Worm (Caenorhabditis elegans) whole organism, young adult: ENCODE results near the gene C05B5.12.

Experiments
- B0261.1 ChIP-seq: sonication (generic microtip); optimal IDR thresholded peaks from 2 replicates; lab custom pipeline; 2016; ENCODE audit warnings: mild to moderate bottlenecking, missing genetic modification characterization, moderate library complexity, missing compliant biosample characterization
- F10E7.11 ChIP-seq: sonication (generic microtip); optimal IDR thresholded peaks from 2 replicates; lab custom pipeline; 2017; ENCODE audit warnings: mild to moderate bottlenecking, missing genetic modification characterization, moderate library complexity, missing compliant biosample characterization
- F37B4.10 ChIP-seq: fragments of 200-800 bp; sonication (Bioruptor generic); IDR thresholded peaks from 2 replicates; pipeline ENCODE4 v1.3.6; 2022; ENCODE audit warnings: missing genetic modification characterization, missing compliant biosample characterization
- F39B2.1 ChIP-seq: fragments of 200-800 bp; sonication (Bioruptor generic); IDR thresholded peaks from 2 replicates; pipeline ENCODE4 v1.3.6; 2022; ENCODE audit warnings: missing genetic modification reagents, missing genetic modification characterization, missing compliant biosample characterization
- Y53G8AR.9 ChIP-seq: fragments of 200-800 bp; sonication (Bioruptor generic); conservative IDR thresholded peaks from 2 replicates; pipeline ENCODE4 v1.3.6; 2022; ENCODE audit warnings: missing genetic modification reagents, missing genetic modification characterization, missing compliant biosample characterization
- ZK185.1 ChIP-seq: sonication (generic microtip); optimal IDR thresholded peaks from 2 replicates; lab custom pipeline; 2016; ENCODE audit warnings: mild to moderate bottlenecking, missing genetic modification characterization, missing compliant biosample characterization; ENCODE audit not compliant: poor library complexity, severe bottlenecking
- athp-1 ChIP-seq: sonication (generic microtip); optimal IDR thresholded peaks from 2 replicates; lab custom pipeline; 2017; ENCODE audit warnings: mild to moderate bottlenecking, missing genetic modification characterization, missing compliant biosample characterization
- bed-2 ChIP-seq: fragments of 200-800 bp; sonication (Bioruptor generic); IDR thresholded peaks from 2 replicates; pipeline ENCODE4 v1.3.6; 2022; ENCODE audit warnings: missing genetic modification reagents, missing genetic modification characterization, missing compliant biosample characterization
- ceh-58 ChIP-seq: fragments of 200-800 bp; sonication (Bioruptor generic); IDR thresholded peaks from 2 replicates; pipeline ENCODE4 v1.3.6; 2022; ENCODE audit warnings: missing genetic modification characterization, missing compliant biosample characterization
- dpff-1 ChIP-seq: sonication (generic microtip); optimal IDR thresholded peaks from 2 replicates; lab custom pipeline; 2017; ENCODE audit warnings: mild to moderate bottlenecking, missing genetic modification characterization, missing compliant biosample characterization
- dpl-1 ChIP-seq: fragments of 150-350 bp; optimal IDR thresholded peaks from 2 replicates; lab custom pipeline; 2014; ENCODE audit warnings: missing biosample characterization, missing genetic modification reagents, missing genetic modification characterization
- egl-18 ChIP-seq: fragments of 200-800 bp; sonication (Bioruptor generic); IDR thresholded peaks from 2 replicates; pipeline ENCODE4 v1.3.6; 2022; ENCODE audit warnings: missing genetic modification reagents, missing genetic modification characterization, missing compliant biosample characterization
- ets-4 ChIP-seq: fragments of 200-800 bp; sonication (Bioruptor generic); optimal IDR thresholded peaks from 2 replicates; lab custom pipeline; 2018; ENCODE audit warnings: mild to moderate bottlenecking, missing genetic modification characterization, missing compliant biosample characterization
- gei-17 ChIP-seq: fragments of 200-800 bp; sonication (Bioruptor generic); optimal IDR thresholded peaks from 2 replicates; lab custom pipeline; 2018; ENCODE audit warnings: mild to moderate bottlenecking, missing genetic modification characterization, missing compliant biosample characterization
- hrde-1 ChIP-seq: sonication (generic microtip); optimal IDR thresholded peaks from 2 replicates; lab custom pipeline; 2016; ENCODE audit warnings: missing genetic modification characterization, mild to moderate bottlenecking, missing compliant biosample characterization, moderate library complexity, missing genotype, missing genetic modification reagents, borderline replicate concordance
- lin-54 ChIP-seq: fragments of 200-800 bp; sonication (Bioruptor generic); optimal IDR thresholded peaks from 2 replicates; lab custom pipeline; 2018; ENCODE audit warnings: mild to moderate bottlenecking, missing genetic modification characterization, missing compliant biosample characterization
- lsl-1 ChIP-seq: fragments of 200-800 bp; sonication (Bioruptor generic); optimal IDR thresholded peaks from 2 replicates; lab custom pipeline; 2018; ENCODE audit warnings: mild to moderate bottlenecking, missing genetic modification characterization, moderate library complexity, missing compliant biosample characterization
- madf-6 ChIP-seq: fragments of 200-800 bp; sonication (Bioruptor generic); IDR thresholded peaks from 2 replicates; pipeline ENCODE4 v1.3.6; 2022; ENCODE audit warnings: missing genetic modification reagents, missing genetic modification characterization, missing compliant biosample characterization
- mel-28 ChIP-seq: sonication (generic microtip); optimal IDR thresholded peaks from 2 replicates; lab custom pipeline; 2016; ENCODE audit warnings: borderline replicate concordance, mild to moderate bottlenecking, missing genetic modification characterization, missing compliant biosample characterization
- pbrm-1 ChIP-seq: fragments of 200-800 bp; sonication (Bioruptor generic); IDR thresholded peaks from 2 replicates; pipeline ENCODE4 v1.3.6; 2022; ENCODE audit warnings: missing genetic modification reagents, missing genetic modification characterization, missing compliant biosample characterization
- rcor-1 ChIP-seq: fragments of 200-800 bp; sonication (Bioruptor generic); IDR thresholded peaks from 2 replicates; pipeline ENCODE4 v1.3.6; 2022; ENCODE audit warnings: missing genetic modification reagents, missing genetic modification characterization, missing compliant biosample characterization
- rec-8 ChIP-seq, 2 experiments: sonication (generic microtip); optimal IDR thresholded peaks; 2 replicates each; lab custom pipeline; 2016; ENCODE audit warnings: mild to moderate bottlenecking in 2 of 2, missing genetic modification characterization in 2 of 2, missing genetic modification reagents in 2 of 2, missing genotype in 2 of 2, missing biosample characterization in 1 of 2, missing compliant biosample characterization in 1 of 2, moderate library complexity in 1 of 2
- repo-1 ChIP-seq: sonication (generic microtip); optimal IDR thresholded peaks from 2 replicates; lab custom pipeline; 2017; ENCODE audit warnings: mild to moderate bottlenecking, missing genetic modification characterization, missing compliant biosample characterization
- snpc-1.1 ChIP-seq: sonication (generic microtip); optimal IDR thresholded peaks from 2 replicates; lab custom pipeline; 2017; ENCODE audit warnings: missing genetic modification characterization, mild to moderate bottlenecking, missing compliant biosample characterization, antibody characterized with exemption, moderate library complexity, missing genotype, missing genetic modification reagents; ENCODE audit not compliant: insufficient read depth
- snpc-3.4 ChIP-seq: sonication (generic microtip); optimal IDR thresholded peaks from 2 replicates; lab custom pipeline; 2017; ENCODE audit warnings: missing genetic modification characterization, mild to moderate bottlenecking, missing compliant biosample characterization, antibody characterized with exemption, moderate library complexity, missing genotype, missing genetic modification reagents
- unc-130 ChIP-seq: sonication (generic microtip); optimal IDR thresholded peaks from 2 replicates; lab custom pipeline; 2016; ENCODE audit warnings: missing genetic modification reagents, missing genetic modification characterization, missing compliant biosample characterization
- unc-62 ChIP-seq: fragments of 150-350 bp; optimal IDR thresholded peaks from 2 replicates; lab custom pipeline; 2014; ENCODE audit warnings: missing biosample characterization, missing genetic modification reagents, missing genetic modification characterization
- ztf-6 ChIP-seq: fragments of 200-800 bp; sonication (Bioruptor generic); IDR thresholded peaks from 2 replicates; pipeline ENCODE4 v1.3.6; 2022; ENCODE audit warnings: missing genetic modification reagents, missing genetic modification characterization, missing compliant biosample characterization

Gene C05B5.12

ce11 chrIII:9964416-9964815 lies 22.8 kb upstream of the C05B5.12 start (continued):
- TF ChIP-seq Y53G8AR.9 (GFP tag; lab: Robert Waterston, UW) (no peak), bed-2 (GFP tag; lab: Robert Waterston, UW) (no peak)
- TF ChIP-seq, all 124 proteins: peak for 0

ce11 chrIII:9965444-9965843 lies 21.7 kb upstream of the C05B5.12 start:
- no peak for TF ChIP-seq B0261.1 (tag; lab: Kevin White, UChicago)
- peak; percentile 72 for TF ChIP-seq unc-62 (GFP tag; lab: Kevin White, UChicago)

ce11 chrIII:9969371-9969770 lies 17.8 kb upstream of the C05B5.12 start:
- TF ChIP-seq mel-28 (tag; lab: Kevin White, UChicago) (no peak), lin-54 (GFP tag; lab: Kevin White, UChicago) (no peak), ZK185.1 (no peak), snpc-3.4 (tag; lab: Kevin White, UChicago) (no peak), snpc-1.1 (tag; lab: Kevin White, UChicago) (no peak), unc-130 (GFP tag; lab: Kevin White, UChicago) (no peak), pbrm-1 (GFP tag; lab: Robert Waterston, UW) (no peak), ceh-58 (GFP tag; lab: Robert Waterston, UW) (no peak), madf-6 (GFP tag; lab: Robert Waterston, UW) (no peak), gei-17 (GFP tag; lab: Kevin White, UChicago) (no peak), egl-18 (GFP tag; lab: Robert Waterston, UW) (no peak), athp-1 (tag; lab: Kevin White, UChicago) (no peak)

- TF ChIP-seq rcor-1: no peak
Observed at ce11 chrIII:9972192-9972811, 14.9 kb upstream of the C05B5.12 start.

ce11 chrIII:9973765-9974164 lies 13.4 kb upstream of the C05B5.12 start, which contains the start of gene R10E12.2:
R10E12.2 (minus strand) TSS chrIII:9973865.
- no peak for TF ChIP-seq F39B2.1 (GFP tag; lab: Robert Waterston, UW)
- no peak for TF ChIP-seq F37B4.10 (GFP tag; lab: Robert Waterston, UW)
- no peak for TF ChIP-seq hrde-1
- TF ChIP-seq repo-1 (tag; lab: Kevin White, UChicago): no peak
- TF ChIP-seq rec-8 (tag; optimal IDR thresholded peaks at IDR 0.05; lab: Kevin White, UChicago): no peak
- TF ChIP-seq ets-4 (GFP tag; lab: Kevin White, UChicago): no peak

ce11 chrIII:9982119-9982642 lies 5.0 kb upstream of the C05B5.12 start:
- TF ChIP-seq snpc-3.4 (tag; lab: Kevin White, UChicago): no peak

- TF ChIP-seq dpl-1 (GFP tag; lab: Kevin White, UChicago) (no peak), lsl-1 (GFP tag; lab: Kevin White, UChicago) (no peak), hrde-1 (no peak), F10E7.11 (tag; lab: Kevin White, UChicago) (no peak), unc-62 (GFP tag; lab: Kevin White, UChicago) (no peak), mel-28 (tag; lab: Kevin White, UChicago) (no peak), dpff-1 (tag; lab: Kevin White, UChicago) (no peak), ztf-6 (GFP tag; lab: Robert Waterston, UW) (no peak)
Observed at ce11 chrIII:9984604-9985003, 2.6 kb upstream of the C05B5.12 start.
